Worm (Caenorhabditis elegans) whole organism, midembryonic: ENCODE data around the gene srt-19.

ENCODE experiments used
- T22C8.4 ChIP-seq: fragments of 200-800 bp; sonication (Bioruptor generic); IDR thresholded peaks from 2 replicates; pipeline ENCODE4 v1.3.6; 2022; ENCODE audit warnings: missing genetic modification characterization, missing compliant biosample characterization
- cog-1 ChIP-seq: sonication (generic microtip); optimal IDR thresholded peaks from 2 replicates; lab custom pipeline; 2016; ENCODE audit warnings: missing genetic modification characterization, missing compliant biosample characterization
- flt-1 ChIP-seq: fragments of 200-800 bp; sonication (Bioruptor generic); IDR thresholded peaks from 2 replicates; pipeline ENCODE4 v1.3.6; 2022; ENCODE audit warnings: missing genetic modification characterization, missing compliant biosample characterization
- klf-2 ChIP-seq: fragments of 200-800 bp; sonication (Bioruptor generic); conservative IDR thresholded peaks from 2 replicates; pipeline ENCODE4 v1.3.6; 2022; ENCODE audit warnings: missing genetic modification reagents, missing genetic modification characterization, missing compliant biosample characterization
- ref-1 ChIP-seq: fragments of 200-800 bp; sonication (Bioruptor generic); conservative IDR thresholded peaks from 2 replicates; pipeline ENCODE4 v1.3.6; 2022; ENCODE audit warnings: missing genetic modification reagents, missing genetic modification characterization, missing compliant biosample characterization

DNA sequence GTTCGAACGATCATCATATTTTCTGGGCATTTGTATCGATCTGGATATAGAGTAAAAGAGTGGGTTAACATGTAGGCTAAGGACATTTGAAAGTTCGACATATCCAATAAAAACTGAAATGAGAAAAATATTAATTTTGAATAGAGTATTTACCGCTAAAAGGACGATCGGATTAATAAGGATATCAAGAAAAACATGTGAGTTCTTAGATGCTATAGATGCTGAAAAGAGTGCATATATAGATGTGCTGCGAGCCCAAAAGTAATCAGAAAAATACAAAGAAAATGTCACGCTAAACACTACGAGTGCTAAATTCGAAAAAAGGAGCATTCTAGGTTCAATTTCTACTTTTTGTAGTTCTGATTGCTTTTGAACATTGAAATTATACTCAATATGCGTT is 42.4 kb upstream of the srt-19 start, which contains the start of gene srt-12:
- TF ChIP-seq klf-2 (no peak), T22C8.4 (GFP tag; lab: Robert Waterston, UW) (no peak), cog-1 (tag; lab: Kevin White, UChicago) (no peak), flt-1 (no peak), ref-1 (GFP tag; lab: Robert Waterston, UW) (no peak)
